Worm (Caenorhabditis elegans) whole organism, L4 larva: Measurements from ENCODE around the gene col-165.

ENCODE experiments used
- D1046.2 ChIP-seq: fragments of 200-800 bp; sonication (Bioruptor generic); IDR thresholded peaks from 2 replicates; pipeline ENCODE4 v1.3.6; 2022; ENCODE audit warnings: missing genetic modification characterization, missing compliant biosample characterization
- F10B5.3 ChIP-seq: sonication (generic microtip); optimal IDR thresholded peaks from 2 replicates; lab custom pipeline; 2016; ENCODE audit warnings: mild to moderate bottlenecking, missing genetic modification characterization, missing compliant biosample characterization
- F26F4.8 ChIP-seq: fragments of 200-800 bp; sonication (Bioruptor generic); conservative IDR thresholded peaks from 2 replicates; pipeline ENCODE4 v1.3.6; 2022; ENCODE audit warnings: missing genetic modification characterization, missing compliant biosample characterization
- F49E8.2 ChIP-seq: sonication (generic microtip); optimal IDR thresholded peaks from 2 replicates; lab custom pipeline; 2016; ENCODE audit warnings: missing compliant biosample characterization, mild to moderate bottlenecking, missing genetic modification characterization, borderline replicate concordance
- T26A8.4 ChIP-seq: fragments of 200-800 bp; sonication (Bioruptor generic); IDR thresholded peaks from 2 replicates; pipeline ENCODE4 v1.3.6; 2022; ENCODE audit warnings: missing genetic modification characterization, missing compliant biosample characterization
- Y48G9A.11 ChIP-seq: fragments of 200-800 bp; sonication (Bioruptor generic); IDR thresholded peaks from 2 replicates; pipeline ENCODE4 v1.3.6; 2022; ENCODE audit warnings: missing genetic modification reagents, missing genetic modification characterization, missing compliant biosample characterization
- Y5F2A.4 ChIP-seq: fragments of 200-800 bp; sonication (Bioruptor generic); optimal IDR thresholded peaks from 2 replicates; lab custom pipeline; 2018; ENCODE audit warnings: mild to moderate bottlenecking, missing genetic modification characterization, missing compliant biosample characterization
- Y75B8A.6 ChIP-seq: fragments of 200-800 bp; sonication (Bioruptor generic); IDR thresholded peaks from 2 replicates; pipeline ENCODE4 v1.3.6; 2022; ENCODE audit warnings: missing genetic modification reagents, missing genetic modification characterization, missing compliant biosample characterization
- ZK337.2 ChIP-seq: fragments of 200-800 bp; sonication (Bioruptor generic); IDR thresholded peaks from 2 replicates; pipeline ENCODE4 v1.3.6; 2022; ENCODE audit warnings: missing genetic modification reagents, missing genetic modification characterization, missing compliant biosample characterization
- aha-1 ChIP-seq: fragments of 150-350 bp; peaks from one replicate; lab custom pipeline; 2014; ENCODE audit warnings: missing biosample characterization, missing genetic modification characterization
- ama-1 ChIP-seq: fragments of 150-350 bp; optimal IDR thresholded peaks from 2 replicates; lab custom pipeline; 2014; ENCODE audit warnings: inconsistent platforms, mixed read lengths
- arid-1 ChIP-seq: fragments of 200-800 bp; sonication (Bioruptor generic); conservative IDR thresholded peaks from 2 replicates; pipeline ENCODE4 v1.3.6; 2022; ENCODE audit warnings: missing genetic modification reagents, missing genetic modification characterization, missing compliant biosample characterization
- ceh-32 ChIP-seq: sonication (generic microtip); optimal IDR thresholded peaks from 2 replicates; lab custom pipeline; 2016; ENCODE audit warnings: mild to moderate bottlenecking, missing genetic modification characterization, missing compliant biosample characterization; ENCODE audit not compliant: poor library complexity
- ceh-82 ChIP-seq: sonication (generic microtip); optimal IDR thresholded peaks from 2 replicates; lab custom pipeline; 2017; ENCODE audit warnings: missing biosample characterization, missing genetic modification characterization
- ces-1 ChIP-seq: fragments of 150-350 bp; sonication (generic microtip); optimal IDR thresholded peaks from 4 replicates; lab custom pipeline; 2014; ENCODE audit warnings: missing biosample characterization, missing genetic modification reagents, missing genetic modification characterization
- cey-2 ChIP-seq: sonication (generic microtip); optimal IDR thresholded peaks from 3 replicates; lab custom pipeline; 2017; ENCODE audit warnings: missing genetic modification characterization, mild to moderate bottlenecking, missing compliant biosample characterization, antibody characterized with exemption, borderline replicate concordance; ENCODE audit not compliant: insufficient read depth
- daf-12 ChIP-seq: fragments of 150-350 bp; optimal IDR thresholded peaks from 2 replicates; lab custom pipeline; 2014; ENCODE audit warnings: missing biosample characterization, missing genetic modification reagents, missing genetic modification characterization
- daf-19 ChIP-seq: fragments of 200-800 bp; sonication (Bioruptor generic); conservative IDR thresholded peaks from 2 replicates; pipeline ENCODE4 v1.3.6; 2022; ENCODE audit warnings: missing genetic modification characterization, missing compliant biosample characterization
- daf-8 ChIP-seq: fragments of 200-800 bp; sonication (Bioruptor generic); IDR thresholded peaks from 2 replicates; pipeline ENCODE4 v1.3.6; 2022; ENCODE audit warnings: missing genetic modification characterization, missing compliant biosample characterization
- dmd-9 ChIP-seq: fragments of 200-800 bp; sonication (Bioruptor generic); IDR thresholded peaks from 2 replicates; pipeline ENCODE4 v1.3.6; 2022; ENCODE audit warnings: missing genetic modification reagents, missing genetic modification characterization, missing compliant biosample characterization
- duxl-1 ChIP-seq: sonication (generic microtip); optimal IDR thresholded peaks from 2 replicates; lab custom pipeline; 2016; ENCODE audit warnings: mild to moderate bottlenecking, missing genetic modification characterization, moderate library complexity, missing compliant biosample characterization; ENCODE audit not compliant: poor library complexity
- fkh-10 ChIP-seq: fragments of 150-350 bp; optimal IDR thresholded peaks from 2 replicates; lab custom pipeline; 2014; ENCODE audit warnings: missing biosample characterization, missing genetic modification reagents, missing genetic modification characterization
- fos-1 ChIP-seq: fragments of 150-350 bp; optimal IDR thresholded peaks from 2 replicates; lab custom pipeline; 2014; ENCODE audit warnings: missing biosample characterization, missing genetic modification characterization
- hmg-1.1 ChIP-seq: fragments of 200-800 bp; sonication (Bioruptor generic); IDR thresholded peaks from 2 replicates; pipeline ENCODE4 v1.3.6; 2022; ENCODE audit warnings: missing genetic modification reagents, missing genetic modification characterization, missing compliant biosample characterization
- jun-1 ChIP-seq: fragments of 150-350 bp; optimal IDR thresholded peaks from 2 replicates; lab custom pipeline; 2014; ENCODE audit warnings: missing biosample characterization, missing genetic modification reagents, missing genetic modification characterization
- lim-7 ChIP-seq: fragments of 200-800 bp; sonication (Bioruptor generic); IDR thresholded peaks from 2 replicates; pipeline ENCODE4 v1.3.6; 2022; ENCODE audit warnings: missing genetic modification characterization, missing compliant biosample characterization
- lin-13 ChIP-seq: fragments of 150-350 bp; optimal IDR thresholded peaks from 2 replicates; lab custom pipeline; 2014; ENCODE audit warnings: missing biosample characterization, missing genetic modification reagents, missing genetic modification characterization
- lir-3 ChIP-seq: sonication (generic microtip); optimal IDR thresholded peaks from 2 replicates; lab custom pipeline; 2016; ENCODE audit warnings: mild to moderate bottlenecking, missing genetic modification characterization, missing compliant biosample characterization
- lsy-2 ChIP-seq, 2 experiments: fragments of 150-350 bp in 1 of 2; sonication (generic microtip) in 1 of 2; optimal IDR thresholded peaks; 2 replicates each; lab custom pipeline; 2014 to 2017; ENCODE audit warnings: missing biosample characterization in 2 of 2, missing genetic modification characterization in 2 of 2
- madf-9 ChIP-seq: fragments of 200-800 bp; sonication (Bioruptor generic); conservative IDR thresholded peaks from 2 replicates; pipeline ENCODE4 v1.3.6; 2022; ENCODE audit warnings: missing genetic modification reagents, missing genetic modification characterization, missing compliant biosample characterization
- mdl-1 ChIP-seq, 2 experiments: fragments of 150-350 bp in 1 of 2; sonication (generic microtip) in 1 of 2; optimal IDR thresholded peaks; 2 replicates each; lab custom pipeline; 2014 to 2017; ENCODE audit warnings: missing biosample characterization in 2 of 2, missing genetic modification characterization in 2 of 2
- nhr-28 ChIP-seq: fragments of 150-350 bp; optimal IDR thresholded peaks from 2 replicates; lab custom pipeline; 2014; ENCODE audit warnings: missing biosample characterization, missing genetic modification characterization
- nhr-6 ChIP-seq: fragments of 150-350 bp; optimal IDR thresholded peaks from 2 replicates; lab custom pipeline; 2014; ENCODE audit warnings: missing biosample characterization, missing genetic modification characterization
- nhr-76 ChIP-seq: fragments of 150-350 bp; optimal IDR thresholded peaks from 2 replicates; lab custom pipeline; 2014; ENCODE audit warnings: missing biosample characterization, missing genetic modification characterization
- pha-4 ChIP-seq, 2 experiments: fragments of 150-350 bp in 1 of 2; fragments of 200-800 bp in 1 of 2; sonication (Bioruptor generic) in 1 of 2; IDR thresholded peaks in 1 of 2; optimal IDR thresholded peaks in 1 of 2; 2 replicates each; pipeline versions ENCODE4 v1.3.6 to Lab custom; 2014 to 2022; ENCODE audit warnings: missing genetic modification characterization in 2 of 2, missing genetic modification reagents in 2 of 2, missing biosample characterization in 1 of 2, missing compliant biosample characterization in 1 of 2
- set-16 ChIP-seq: fragments of 200-800 bp; sonication (Bioruptor generic); IDR thresholded peaks from 2 replicates; pipeline ENCODE4 v1.3.6; 2022; ENCODE audit warnings: missing genetic modification reagents, missing genetic modification characterization, missing compliant biosample characterization
- snpc-1.2 ChIP-seq: fragments of 200-800 bp; sonication (Bioruptor generic); IDR thresholded peaks from 2 replicates; pipeline ENCODE4 v1.3.6; 2022; ENCODE audit warnings: missing genetic modification reagents, missing genetic modification characterization, missing compliant biosample characterization
- spr-1 ChIP-seq: sonication (generic microtip); optimal IDR thresholded peaks from 2 replicates; lab custom pipeline; 2016; ENCODE audit warnings: mild to moderate bottlenecking, missing genetic modification characterization, missing compliant biosample characterization
- spr-3 ChIP-seq: fragments of 200-800 bp; sonication (Bioruptor generic); optimal IDR thresholded peaks from 2 replicates; lab custom pipeline; 2018; ENCODE audit warnings: mild to moderate bottlenecking, missing genetic modification characterization, missing compliant biosample characterization
- unc-130 ChIP-seq: sonication (generic microtip); optimal IDR thresholded peaks from 2 replicates; lab custom pipeline; 2016; ENCODE audit warnings: missing genetic modification reagents, missing genetic modification characterization, missing compliant biosample characterization
- zip-11 ChIP-seq: fragments of 200-800 bp; sonication (Bioruptor generic); IDR thresholded peaks from 2 replicates; pipeline ENCODE4 v1.3.6; 2022; ENCODE audit warnings: missing genetic modification characterization, missing compliant biosample characterization
- ztf-11 ChIP-seq: fragments of 150-350 bp; optimal IDR thresholded peaks from 2 replicates; lab custom pipeline; 2014; ENCODE audit warnings: missing biosample characterization, missing genetic modification characterization

The col-165 gene

DNA sequence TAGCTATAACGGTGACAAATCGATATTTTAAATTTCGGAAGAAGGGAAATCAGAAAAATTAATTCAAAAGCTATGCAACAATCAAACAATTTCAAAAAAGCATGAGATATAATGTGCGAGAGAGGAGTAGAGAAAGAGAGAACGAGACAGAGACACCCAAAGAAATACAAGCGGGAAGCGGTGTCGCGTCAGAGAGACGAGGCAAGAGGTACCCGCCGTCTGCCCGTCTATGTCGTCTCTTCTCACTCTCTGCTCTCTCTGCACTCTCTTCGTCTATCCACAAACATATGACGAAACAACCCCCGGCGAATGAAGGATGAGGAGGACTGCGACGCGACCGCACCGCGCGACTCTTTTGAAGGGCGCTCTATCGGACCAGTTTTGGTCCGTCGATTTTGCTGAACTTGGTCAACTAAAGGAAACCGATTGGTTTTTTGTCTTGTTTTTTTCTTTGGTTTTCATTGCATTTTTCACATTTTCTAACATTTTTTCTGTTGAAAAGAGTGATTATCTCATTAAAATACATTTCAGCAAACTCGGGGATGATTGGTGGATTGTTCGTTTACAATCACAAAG is 35.5 kb downstream of the col-165 start, which contains the start of gene dpy-23 (continued):
- TF ChIP-seq dmd-9 (GFP tag; lab: Robert Waterston, UW) = 0 out of 2 replicates have a peak, but pooled peaks have one; percentile 50
- no peak for TF ChIP-seq F26F4.8 (GFP tag; lab: Robert Waterston, UW)
- TF ChIP-seq cey-2 (tag; lab: Kevin White, UChicago) = no peak
- TF ChIP-seq Y5F2A.4 (GFP tag; lab: Kevin White, UChicago) = no peak
- peak; percentile 91 for TF ChIP-seq lin-13 (GFP tag; lab: Kevin White, UChicago)
- peak; percentile 78 to 90 for TF ChIP-seq mdl-1 (tag; optimal IDR thresholded peaks at IDR 0.05; lab: Kevin White, UChicago)
- peak; percentile 73 for TF ChIP-seq pha-4 (GFP tag; IDR thresholded peaks at IDR 0.05; lab: Robert Waterston, UW)
- TF ChIP-seq pha-4 (tag; optimal IDR thresholded peaks at IDR 0.05; lab: Kevin White, UChicago) = peak; percentile 69
- TF ChIP-seq lir-3 (tag; lab: Kevin White, UChicago) = no peak
- no peak for TF ChIP-seq ces-1 (GFP tag; lab: Kevin White, UChicago)
- peak; percentile 0 for TF ChIP-seq F10B5.3 (tag; lab: Kevin White, UChicago)
- TF ChIP-seq Y48G9A.11 (GFP tag; lab: Robert Waterston, UW) = no peak
- no peak for TF ChIP-seq Y75B8A.6 (GFP tag; lab: Robert Waterston, UW)
- no peak for TF ChIP-seq ZK337.2
- TF ChIP-seq D1046.2 (GFP tag; lab: Robert Waterston, UW) = no peak
- no peak for TF ChIP-seq ceh-82
- TF ChIP-seq ama-1 (lab: Kevin White, UChicago) = no peak
- no peak for TF ChIP-seq nhr-76
- TF ChIP-seq fkh-10 (GFP tag; lab: Kevin White, UChicago) = peak; percentile 70
- no peak for TF ChIP-seq ztf-11 (tag; lab: Kevin White, UChicago)
- TF ChIP-seq ceh-32 (tag; lab: Kevin White, UChicago) = no peak

DNA sequence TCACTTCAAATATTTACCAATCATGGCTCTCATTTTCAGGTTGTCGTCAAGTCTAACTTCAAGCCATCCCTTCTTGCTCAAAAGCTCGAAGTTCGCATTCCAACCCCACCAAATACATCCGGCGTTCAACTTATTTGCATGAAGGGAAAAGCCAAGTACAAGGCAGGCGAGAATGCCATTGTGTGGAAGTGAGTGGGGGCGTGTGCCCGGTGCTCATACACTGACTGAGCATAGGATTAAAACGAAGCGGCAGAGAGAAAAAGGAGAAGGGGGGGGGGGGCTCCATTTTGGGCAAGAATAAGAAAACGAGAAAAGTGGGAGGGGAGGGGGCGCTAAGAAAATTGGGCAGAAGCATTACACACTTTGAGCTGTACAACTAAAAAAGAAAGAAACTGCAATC is 38.3 kb downstream of the col-165 start:
- TF ChIP-seq lim-7 (GFP tag; lab: Robert Waterston, UW) (no peak), snpc-1.2 (GFP tag; lab: Robert Waterston, UW) (no peak), zip-11 (GFP tag; lab: Robert Waterston, UW) (no peak), hmg-1.1 (GFP tag; lab: Robert Waterston, UW) (0 out of 2 replicates have a peak, but pooled peaks have one; percentile 19), arid-1 (GFP tag; lab: Robert Waterston, UW) (no peak), aha-1 (tag; lab: Kevin White, UChicago) (peak; percentile 81), duxl-1 (tag; lab: Kevin White, UChicago) (no peak)

DNA sequence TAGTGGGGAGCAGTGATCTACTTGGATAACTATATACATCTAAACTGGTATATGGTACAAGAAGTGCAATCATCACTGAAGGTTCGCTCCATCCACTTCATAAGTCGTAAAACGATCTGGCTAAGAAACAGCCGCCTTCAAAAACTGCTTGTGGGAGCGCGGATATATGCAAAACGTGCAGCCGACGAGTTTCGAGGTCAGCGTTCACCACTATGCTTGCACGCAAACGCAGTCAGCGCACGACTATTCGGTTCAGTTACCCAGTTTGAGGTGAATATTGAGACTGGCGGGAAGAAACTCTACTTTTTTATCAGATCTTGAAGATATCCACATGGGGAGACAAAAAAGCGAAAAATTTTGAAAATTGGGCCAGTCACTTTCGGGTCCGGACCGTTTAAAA is 41.1 kb downstream of the col-165 start:
- 0 out of 2 replicates have a peak, but pooled peaks have one; percentile 21 for TF ChIP-seq Y48G9A.11 (GFP tag; lab: Robert Waterston, UW)

DNA sequence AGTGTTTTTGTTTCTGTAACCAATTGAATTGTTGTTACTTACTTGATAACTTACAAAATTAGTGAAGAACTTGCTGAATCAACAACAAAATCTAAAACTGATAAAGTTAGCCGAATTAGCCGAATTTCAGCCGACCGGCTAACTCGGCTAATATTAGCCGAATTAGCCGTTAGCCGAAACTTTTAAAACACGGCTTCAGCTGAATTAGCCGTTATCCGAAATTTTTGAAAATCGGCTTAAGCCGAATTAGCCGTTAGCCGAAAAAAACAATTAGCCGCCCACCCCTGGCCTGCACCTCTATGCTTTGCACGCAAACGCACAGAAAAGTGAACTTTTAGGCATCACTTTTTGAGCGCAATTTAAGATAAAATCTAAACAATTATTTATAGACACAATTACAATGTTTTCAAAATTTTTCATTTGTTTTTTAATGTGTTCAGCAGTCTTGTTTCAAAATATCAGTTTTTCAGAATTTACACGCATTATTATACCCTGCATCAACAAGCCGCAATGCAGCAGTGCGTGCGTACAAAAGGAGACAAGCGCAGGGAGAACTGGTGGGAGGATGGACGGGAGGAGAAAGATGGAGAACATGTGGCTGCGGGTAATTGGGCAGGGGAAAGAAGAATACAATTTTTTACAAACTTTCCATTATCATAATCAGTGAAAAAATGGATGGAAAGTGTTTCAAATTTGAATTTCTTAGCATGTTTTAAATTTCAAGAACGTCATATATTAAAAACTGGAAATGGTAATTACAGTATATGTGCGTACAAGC is 41.8 kb downstream of the col-165 start:
- TF ChIP-seq spr-1 (tag; lab: Kevin White, UChicago) (peak; percentile 84), F26F4.8 (GFP tag; lab: Robert Waterston, UW) (no peak), ama-1 (lab: Kevin White, UChicago) (no peak), F49E8.2 (tag; lab: Kevin White, UChicago) (no peak), madf-9 (GFP tag; lab: Robert Waterston, UW) (peak; percentile 50; the same call in 1 of the 2 replicates), duxl-1 (tag; lab: Kevin White, UChicago) (peak; percentile 95), Y75B8A.6 (GFP tag; lab: Robert Waterston, UW) (no peak), daf-19 (GFP tag; lab: Robert Waterston, UW) (no peak), jun-1 (tag; lab: Kevin White, UChicago) (peak; percentile 71), daf-12 (tag; lab: Kevin White, UChicago) (no peak), Y5F2A.4 (GFP tag; lab: Kevin White, UChicago) (peak; percentile 65), spr-3 (GFP tag; lab: Kevin White, UChicago) (peak; percentile 65), set-16 (no peak), hmg-1.1 (GFP tag; lab: Robert Waterston, UW) (peak; percentile 96), unc-130 (GFP tag; lab: Kevin White, UChicago) (no peak), fos-1 (tag; lab: Kevin White, UChicago) (no peak), lsy-2 (tag; optimal IDR thresholded peaks at IDR 0.05; lab: Kevin White, UChicago) (peak in 1 of 2 experiments; percentile 83), daf-8 (GFP tag; lab: Robert Waterston, UW) (no peak), T26A8.4 (no peak), lir-3 (tag; lab: Kevin White, UChicago) (peak; percentile 21), nhr-28 (tag; lab: Kevin White, UChicago) (peak; percentile 69), nhr-6 (tag; lab: Kevin White, UChicago) (peak; percentile 84)
